Fruit fly (Drosophila melanogaster) whole organism, wandering third instar larva: ENCODE measurements around the gene Josd.

Source experiments
- CrebA ChIP-seq: fragments of 200-800 bp; sonication (Bioruptor generic); optimal IDR thresholded peaks from 2 replicates; lab custom pipeline; 2016; ENCODE audit warnings: missing biosample characterization, mild to moderate bottlenecking, missing genetic modification characterization, borderline replicate concordance
- GATAd ChIP-seq: sonication (Bioruptor generic); optimal IDR thresholded peaks from 2 replicates; lab custom pipeline; 2016; ENCODE audit warnings: missing biosample characterization, missing genetic modification characterization
- Hr78 ChIP-seq: fragments of >200 bp; optimal IDR thresholded peaks from 2 replicates; lab custom pipeline; 2017; ENCODE audit warnings: missing biosample characterization, missing genetic modification characterization
- N ChIP-seq: fragments of >200 bp; optimal IDR thresholded peaks from 2 replicates; lab custom pipeline; 2018; ENCODE audit warnings: missing biosample characterization, missing external identifiers, missing genetic modification characterization
- OdsH ChIP-seq: fragments of 200-800 bp; sonication (Bioruptor generic); optimal IDR thresholded peaks from 2 replicates; lab custom pipeline; 2016; ENCODE audit warnings: missing biosample characterization, mild to moderate bottlenecking, missing genetic modification characterization
- Vsx2 ChIP-seq: fragments of 200-300, 225-300 bp; sonication (Bioruptor generic); optimal IDR thresholded peaks from 2 replicates; lab custom pipeline; 2018; ENCODE audit warnings: missing biosample characterization, missing genetic modification characterization; ENCODE audit not compliant: partially characterized antibody
- dmrt93B ChIP-seq: fragments of 200-800 bp; sonication (Bioruptor generic); optimal IDR thresholded peaks from 2 replicates; lab custom pipeline; 2018; ENCODE audit warnings: missing biosample characterization, mild to moderate bottlenecking, missing genetic modification characterization
- ey ChIP-seq: fragments of 200-800 bp; sonication (Bioruptor generic); optimal IDR thresholded peaks from 2 replicates; lab custom pipeline; 2016; ENCODE audit warnings: missing biosample characterization, missing genetic modification characterization
- jim ChIP-seq: fragments of 175-275, 200-325 bp; sonication (Bioruptor generic); optimal IDR thresholded peaks from 2 replicates; lab custom pipeline; 2016; ENCODE audit warnings: missing biosample characterization, mild to moderate bottlenecking, missing genetic modification characterization
- lola ChIP-seq: fragments of >200 bp; optimal IDR thresholded peaks from 2 replicates; lab custom pipeline; 2017; ENCODE audit warnings: missing biosample characterization, missing genetic modification characterization
- pan ChIP-seq: fragments of >200 bp; optimal IDR thresholded peaks from 2 replicates; lab custom pipeline; 2017
- rgr ChIP-seq: fragments of 200-800 bp; sonication (Bioruptor generic); optimal IDR thresholded peaks from 3 replicates; lab custom pipeline; 2016; ENCODE audit warnings: missing biosample characterization, mild to moderate bottlenecking, missing genetic modification characterization
- sv ChIP-seq: fragments of 200-800 bp; sonication (Bioruptor generic); optimal IDR thresholded peaks from 3 replicates; lab custom pipeline; 2016; ENCODE audit warnings: missing biosample characterization, missing genetic modification characterization
- usp ChIP-seq: fragments of >200 bp; optimal IDR thresholded peaks from 2 replicates; lab custom pipeline; 2017; ENCODE audit warnings: missing biosample characterization, missing genetic modification characterization

- TF ChIP-seq pan (lab: Kevin White, UChicago) (no peak), usp (no peak), Vsx2 (GFP tag; lab: Kevin White, UChicago) (no peak), lola (no peak), Hr78 (GFP tag; lab: Kevin White, UChicago) (no peak), sv (no peak), jim (GFP tag; lab: Kevin White, UChicago) (no peak), OdsH (GFP tag; lab: Kevin White, UChicago) (no peak), ey (GFP tag; lab: Kevin White, UChicago) (no peak), dmrt93B (GFP tag; lab: Kevin White, UChicago) (no peak), rgr (GFP tag; lab: Kevin White, UChicago) (peak; percentile 11), N (GFP tag; lab: Kevin White, UChicago) (no peak), GATAd (GFP tag; lab: Kevin White, UChicago) (no peak), CrebA (no peak)
Observed at dm6 chrX:6260900-6261299, at the start of gene Josd.
